Worm (Caenorhabditis elegans) whole organism, L1 larva: ENCODE measurements around the gene D1086.8.

ENCODE experiments used
- alr-1 ChIP-seq: fragments of 200-800 bp; sonication (Bioruptor generic); optimal IDR thresholded peaks from 2 replicates; lab custom pipeline; 2018; ENCODE audit warnings: borderline replicate concordance, mild to moderate bottlenecking, missing genetic modification characterization, missing compliant biosample characterization
- aly-2 ChIP-seq: fragments of 150-350 bp; optimal IDR thresholded peaks from 2 replicates; lab custom pipeline; 2014; ENCODE audit warnings: missing biosample characterization, missing genetic modification characterization
- blmp-1 ChIP-seq: fragments of 150-350 bp; optimal IDR thresholded peaks from 2 replicates; lab custom pipeline; 2014; ENCODE audit warnings: missing biosample characterization, missing genetic modification characterization
- ceh-63 ChIP-seq: fragments of 200-800 bp; sonication (Bioruptor generic); optimal IDR thresholded peaks from 2 replicates; lab custom pipeline; 2018; ENCODE audit warnings: mild to moderate bottlenecking, missing genetic modification characterization, missing compliant biosample characterization
- ceh-8 ChIP-seq: fragments of 200-800 bp; sonication (Bioruptor generic); optimal IDR thresholded peaks from 2 replicates; lab custom pipeline; 2018; ENCODE audit warnings: mild to moderate bottlenecking, missing genetic modification characterization, moderate library complexity, missing compliant biosample characterization
- ceh-82 ChIP-seq, 3 experiments: fragments of 150-350 bp in 1 of 3; sonication (generic microtip) in 2 of 3; optimal IDR thresholded peaks; 2 replicates each; lab custom pipeline; 2014 to 2017; ENCODE audit warnings: missing biosample characterization in 3 of 3, missing genetic modification characterization in 3 of 3
- ceh-90 ChIP-seq: sonication (generic microtip); optimal IDR thresholded peaks from 2 replicates; lab custom pipeline; 2016; ENCODE audit warnings: missing genetic modification characterization, missing compliant biosample characterization
- ces-1 ChIP-seq: fragments of 150-350 bp; optimal IDR thresholded peaks from 2 replicates; lab custom pipeline; 2014; ENCODE audit warnings: missing biosample characterization, missing genetic modification reagents, missing genetic modification characterization
- efl-1 ChIP-seq, 4 experiments: fragments of 150-350 bp; optimal IDR thresholded peaks in 3 of 4; peaks in 1 of 4; 1 replicate in 1 of 4; 2 replicates in 3 of 4; lab custom pipeline; 2014; ENCODE audit warnings: missing biosample characterization in 2 of 4, missing genetic modification characterization in 2 of 4, missing genetic modification reagents in 2 of 4
- egl-27 ChIP-seq, 2 experiments: fragments of 150-350 bp in 1 of 2; sonication (generic microtip); optimal IDR thresholded peaks; 3 replicates each; lab custom pipeline; 2017 to 2018; ENCODE audit warnings: missing biosample characterization in 2 of 2, missing genetic modification characterization in 2 of 2, missing genetic modification reagents in 2 of 2
- elt-3 ChIP-seq, 6 experiments: fragments of 150-350 bp in 1 of 6; sonication (generic microtip); optimal IDR thresholded peaks; 2 replicates each; lab custom pipeline; 2017 to 2018; ENCODE audit warnings: missing biosample characterization in 6 of 6, missing genetic modification characterization in 6 of 6, inconsistent platforms in 1 of 6
- fkh-10 ChIP-seq: sonication (generic microtip); optimal IDR thresholded peaks from 2 replicates; lab custom pipeline; 2017; ENCODE audit warnings: missing biosample characterization, missing genetic modification reagents, missing genetic modification characterization
- grh-1 ChIP-seq: fragments of 200-800 bp; sonication (Bioruptor generic); IDR thresholded peaks from 2 replicates; pipeline ENCODE4 v1.3.6; 2022; ENCODE audit warnings: missing genetic modification reagents, missing genetic modification characterization, missing compliant biosample characterization
- hpl-2 ChIP-seq: fragments of 150-350 bp; optimal IDR thresholded peaks from 2 replicates; lab custom pipeline; 2014; ENCODE audit warnings: missing biosample characterization, missing genetic modification reagents, missing genetic modification characterization
- lin-14 ChIP-seq: fragments of 200-800 bp; sonication (Bioruptor generic); optimal IDR thresholded peaks from 2 replicates; lab custom pipeline; 2018; ENCODE audit warnings: mild to moderate bottlenecking, missing genetic modification characterization, moderate library complexity, missing compliant biosample characterization
- lin-35 ChIP-seq, 2 experiments: fragments of 150-350 bp; optimal IDR thresholded peaks; 2 replicates each; lab custom pipeline; 2014; ENCODE audit warnings: missing biosample characterization in 2 of 2, missing genetic modification characterization in 2 of 2, missing genetic modification reagents in 2 of 2
- lir-3 ChIP-seq: sonication (generic microtip); optimal IDR thresholded peaks from 2 replicates; lab custom pipeline; 2016; ENCODE audit warnings: mild to moderate bottlenecking, missing genetic modification characterization, moderate library complexity, missing compliant biosample characterization; ENCODE audit not compliant: poor library complexity
- lsy-2 ChIP-seq, 2 experiments: fragments of 150-350 bp; optimal IDR thresholded peaks; 2 replicates each; lab custom pipeline; 2014; ENCODE audit warnings: missing biosample characterization in 2 of 2, missing genetic modification characterization in 2 of 2
- mdl-1 ChIP-seq, 2 experiments: fragments of 150-350 bp; optimal IDR thresholded peaks; 2 replicates each; lab custom pipeline; 2014 to 2017; ENCODE audit warnings: missing biosample characterization in 2 of 2, missing genetic modification characterization in 2 of 2, inconsistent platforms in 1 of 2
- mef-2 ChIP-seq: fragments of 150-350 bp; optimal IDR thresholded peaks from 2 replicates; lab custom pipeline; 2014; ENCODE audit warnings: missing biosample characterization, missing genetic modification characterization
- mep-1 ChIP-seq: fragments of 150-350 bp; optimal IDR thresholded peaks from 2 replicates; lab custom pipeline; 2014; ENCODE audit warnings: missing biosample characterization, missing genetic modification characterization
- nhr-19 ChIP-seq: fragments of 200-800 bp; sonication (Bioruptor generic); conservative IDR thresholded peaks from 2 replicates; pipeline ENCODE4 v1.3.6; 2022; ENCODE audit warnings: missing genetic modification characterization, missing compliant biosample characterization
- nhr-20 ChIP-seq: sonication (generic microtip); optimal IDR thresholded peaks from 2 replicates; lab custom pipeline; 2016; ENCODE audit warnings: mild to moderate bottlenecking, missing genetic modification characterization, missing compliant biosample characterization
- nhr-237 ChIP-seq: fragments of 150-350 bp; optimal IDR thresholded peaks from 2 replicates; lab custom pipeline; 2014; ENCODE audit warnings: missing biosample characterization, missing genetic modification characterization
- nhr-28 ChIP-seq: fragments of 150-350 bp; optimal IDR thresholded peaks from 2 replicates; lab custom pipeline; 2014; ENCODE audit warnings: missing biosample characterization, missing genetic modification characterization
- nhr-47 ChIP-seq: sonication (generic microtip); optimal IDR thresholded peaks from 2 replicates; lab custom pipeline; 2016; ENCODE audit warnings: mild to moderate bottlenecking, missing genetic modification characterization, moderate library complexity, missing compliant biosample characterization
- nhr-71 ChIP-seq: sonication (generic microtip); optimal IDR thresholded peaks from 2 replicates; lab custom pipeline; 2016; ENCODE audit warnings: mild to moderate bottlenecking, missing genetic modification characterization, moderate library complexity, missing compliant biosample characterization
- nhr-85 ChIP-seq: sonication (generic microtip); peaks from one replicate; lab custom pipeline; 2016; ENCODE audit warnings: missing genetic modification characterization, inconsistent platforms, missing compliant biosample characterization
- nhr-90 ChIP-seq: sonication (generic microtip); optimal IDR thresholded peaks from 2 replicates; lab custom pipeline; 2016; ENCODE audit warnings: mild to moderate bottlenecking, missing genetic modification characterization, missing compliant biosample characterization; ENCODE audit not compliant: poor library complexity
- pag-3 ChIP-seq: sonication (generic microtip); optimal IDR thresholded peaks from 2 replicates; lab custom pipeline; 2017; ENCODE audit warnings: missing genetic modification characterization, mild to moderate bottlenecking, missing compliant biosample characterization, antibody characterized with exemption, borderline replicate concordance; ENCODE audit not compliant: insufficient read depth
- pqm-1 ChIP-seq: sonication (generic microtip); optimal IDR thresholded peaks from 3 replicates; lab custom pipeline; 2017; ENCODE audit warnings: missing biosample characterization, missing genetic modification characterization
- rnt-1 ChIP-seq: sonication (generic microtip); optimal IDR thresholded peaks from 2 replicates; lab custom pipeline; 2016; ENCODE audit warnings: mild to moderate bottlenecking, missing genetic modification characterization, moderate library complexity, missing compliant biosample characterization
- snu-23 ChIP-seq: sonication (generic microtip); optimal IDR thresholded peaks from 2 replicates; lab custom pipeline; 2016; ENCODE audit warnings: missing genetic modification characterization, missing compliant biosample characterization
- sox-4 ChIP-seq: sonication (generic microtip); optimal IDR thresholded peaks from 2 replicates; lab custom pipeline; 2016; ENCODE audit warnings: missing genetic modification characterization, missing compliant biosample characterization
- sptf-1 ChIP-seq: fragments of 150-350 bp; optimal IDR thresholded peaks from 2 replicates; lab custom pipeline; 2014; ENCODE audit warnings: missing biosample characterization, missing genetic modification characterization
- swsn-7 ChIP-seq: sonication (generic microtip); optimal IDR thresholded peaks from 2 replicates; lab custom pipeline; 2016; ENCODE audit warnings: missing genetic modification characterization, missing compliant biosample characterization
- tbx-2 ChIP-seq: sonication (generic microtip); optimal IDR thresholded peaks from 2 replicates; lab custom pipeline; 2016; ENCODE audit warnings: missing genetic modification characterization, missing compliant biosample characterization
- tlp-1 ChIP-seq: fragments of 150-350 bp; optimal IDR thresholded peaks from 2 replicates; lab custom pipeline; 2014; ENCODE audit warnings: missing biosample characterization, missing genetic modification characterization
- unc-62 ChIP-seq: fragments of 150-350 bp; optimal IDR thresholded peaks from 2 replicates; lab custom pipeline; 2014; ENCODE audit warnings: missing biosample characterization, missing genetic modification reagents, missing genetic modification characterization
- unc-86 ChIP-seq: sonication (generic microtip); optimal IDR thresholded peaks from 2 replicates; lab custom pipeline; 2016; ENCODE audit warnings: missing genetic modification characterization, missing compliant biosample characterization
- unc-98 ChIP-seq: fragments of 200-800 bp; sonication (Bioruptor generic); IDR thresholded peaks from 2 replicates; pipeline ENCODE4 v1.3.6; 2022; ENCODE audit warnings: missing genetic modification characterization, missing compliant biosample characterization
- vab-15 ChIP-seq: sonication (generic microtip); optimal IDR thresholded peaks from 2 replicates; lab custom pipeline; 2017; ENCODE audit warnings: missing genotype, mild to moderate bottlenecking, missing genetic modification characterization, missing compliant biosample characterization
- zip-4 ChIP-seq: fragments of 200-800 bp; sonication (Bioruptor generic); optimal IDR thresholded peaks from 2 replicates; lab custom pipeline; 2018; ENCODE audit warnings: mild to moderate bottlenecking, missing genetic modification characterization, moderate library complexity, missing compliant biosample characterization
- ztf-11 ChIP-seq, 2 experiments: sonication (generic microtip); optimal IDR thresholded peaks; 2 replicates each; lab custom pipeline; 2016 to 2017; ENCODE audit warnings: missing genetic modification characterization in 2 of 2, missing biosample characterization in 1 of 2, missing compliant biosample characterization in 1 of 2

D1086.8 gene

ce11 chrV:14094953-14095352 is 1.0 kb downstream of the D1086.8 start:
- TF ChIP-seq zip-4 (GFP tag; lab: Kevin White, UChicago): no peak
- no peak for TF ChIP-seq ces-1 (GFP tag; lab: Kevin White, UChicago)
- peak; percentile 68 for TF ChIP-seq grh-1 (GFP tag; lab: Robert Waterston, UW)
- TF ChIP-seq nhr-47 (tag; lab: Kevin White, UChicago): peak; percentile 20
- no peak for TF ChIP-seq unc-98 (GFP tag; lab: Robert Waterston, UW)
- no peak for TF ChIP-seq lir-3 (tag; lab: Kevin White, UChicago)
- TF ChIP-seq sptf-1: no peak
- no peak for TF ChIP-seq ztf-11 (tag; optimal IDR thresholded peaks at IDR 0.05; lab: Kevin White, UChicago)
- peak; percentile 85 for TF ChIP-seq nhr-85 (tag; lab: Kevin White, UChicago)
- peak; percentile 60 for TF ChIP-seq snu-23 (GFP tag; lab: Kevin White, UChicago)
- peak; percentile 84 for TF ChIP-seq lin-14 (GFP tag; lab: Kevin White, UChicago)
- TF ChIP-seq nhr-19 (GFP tag; lab: Robert Waterston, UW): peak; percentile 23; the same call in 1 of the 2 replicates
- TF ChIP-seq ceh-82 (tag; optimal IDR thresholded peaks at IDR 0.05; lab: Kevin White, UChicago): no peak
- peak; percentile 77 for TF ChIP-seq nhr-20
- TF ChIP-seq nhr-28 (tag; lab: Kevin White, UChicago): no peak
- no peak for TF ChIP-seq pag-3 (tag; lab: Kevin White, UChicago)
- no peak for TF ChIP-seq egl-27 (tag; optimal IDR thresholded peaks at IDR 0.05; lab: Kevin White, UChicago)
- TF ChIP-seq blmp-1 (tag; lab: Kevin White, UChicago): peak; percentile 65
- no peak for TF ChIP-seq alr-1 (tag; lab: Kevin White, UChicago)
- TF ChIP-seq efl-1 (optimal IDR thresholded peaks at IDR 0.05; lab: Kevin White, UChicago): no peak
- TF ChIP-seq efl-1 (GFP tag; optimal IDR thresholded peaks at IDR 0.05 in 1 of 2; lab: Kevin White, UChicago): peak in 1 of 2 experiments; percentile 9
- no peak for TF ChIP-seq vab-15
- no peak for TF ChIP-seq pqm-1 (tag; lab: Kevin White, UChicago)
- no peak for TF ChIP-seq unc-62 (GFP tag; lab: Kevin White, UChicago)
- peak; percentile 56 for TF ChIP-seq tbx-2
- TF ChIP-seq ceh-90 (tag; lab: Kevin White, UChicago): no peak
- TF ChIP-seq aly-2: no peak
- TF ChIP-seq sox-4 (tag; lab: Kevin White, UChicago): no peak
- peak in 1 of 2 experiments; percentile 10 for TF ChIP-seq mdl-1 (tag; optimal IDR thresholded peaks at IDR 0.05; lab: Kevin White, UChicago)
- TF ChIP-seq nhr-237 (tag; lab: Kevin White, UChicago): no peak
- TF ChIP-seq nhr-71 (tag; lab: Kevin White, UChicago): peak; percentile 66
- TF ChIP-seq lin-35 (GFP tag; optimal IDR thresholded peaks at IDR 0.05; lab: Kevin White, UChicago): no peak
- no peak for TF ChIP-seq hpl-2 (GFP tag; lab: Kevin White, UChicago)
- TF ChIP-seq ceh-63 (GFP tag; lab: Kevin White, UChicago): no peak
- TF ChIP-seq rnt-1 (tag; lab: Kevin White, UChicago): no peak
- no peak for TF ChIP-seq ceh-8 (GFP tag; lab: Kevin White, UChicago)
- peak; percentile 20 for TF ChIP-seq mep-1
- no peak for TF ChIP-seq unc-86
- TF ChIP-seq lsy-2 (tag; optimal IDR thresholded peaks at IDR 0.05; lab: Kevin White, UChicago): peak in 1 of 2 experiments; percentile 24
- no peak for TF ChIP-seq swsn-7 (tag; lab: Kevin White, UChicago)
- TF ChIP-seq nhr-90 (tag; lab: Kevin White, UChicago): peak; percentile 46
- no peak for TF ChIP-seq tlp-1
- TF ChIP-seq mef-2 (tag; lab: Kevin White, UChicago): no peak
- TF ChIP-seq elt-3 (tag; optimal IDR thresholded peaks at IDR 0.05; lab: Kevin White, UChicago): peak in 5 of 6 experiments; percentile 55 to 99 (median 70)
- no peak for TF ChIP-seq fkh-10 (GFP tag; lab: Kevin White, UChicago)
